Fruit fly (Drosophila melanogaster): Measurements from ENCODE around the gene hng3.
A peak's percentile ranks its signal among the peaks of the same experiment; 100 is the strongest.

Gene hng3

DNA sequence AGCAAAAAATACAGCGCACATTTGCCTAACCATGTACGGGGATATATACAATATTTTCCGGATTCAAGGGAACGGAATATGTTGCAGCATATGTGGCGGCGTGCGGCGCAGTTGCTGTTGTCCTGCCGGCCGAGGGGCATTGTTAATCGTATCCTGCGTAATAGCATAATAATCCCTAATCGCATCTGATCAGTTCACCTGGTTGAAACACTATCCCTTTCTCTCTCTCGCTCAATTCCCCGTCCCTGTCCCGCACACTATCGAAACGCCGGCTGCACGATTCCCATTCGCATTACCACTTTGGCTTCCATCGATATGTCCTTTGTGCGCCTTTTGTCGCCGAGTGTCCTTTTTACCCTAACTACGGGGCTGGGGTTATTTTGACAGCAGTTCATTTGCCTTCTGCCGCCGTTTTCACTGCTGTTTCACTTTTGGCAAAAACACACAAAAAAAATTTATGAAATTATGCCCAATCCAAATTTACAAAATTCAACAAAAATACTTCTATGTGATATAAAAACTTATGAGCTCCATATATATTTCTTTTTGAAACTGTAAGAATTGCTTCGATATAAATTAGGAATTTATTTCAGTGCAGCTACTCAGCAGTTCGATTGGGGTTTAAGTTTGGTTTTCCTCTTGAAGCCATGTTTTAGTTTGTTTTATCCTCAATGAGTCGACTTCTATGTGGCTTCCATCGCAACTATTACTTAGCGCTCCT, 9.9 kb downstream of the hng3 start (continued):
- TF ChIP-seq dsx (GFP tag; optimal IDR thresholded peaks at IDR 0.05; ENCODE audit: poor library complexity, severe bottlenecking) (peak; percentile 5), CG34406 (GFP tag; optimal IDR thresholded peaks at IDR 0.05) (no peak), CG6163 (GFP tag; IDR thresholded peaks at IDR 0.05) (peak; percentile 52; the same call in 1 of the 3 replicates), CG32006 (GFP tag; optimal IDR thresholded peaks at IDR 0.05) (peak; percentile 16), CG1621 (tag; optimal IDR thresholded peaks at IDR 0.05) (no peak), fd59A (GFP tag; optimal IDR thresholded peaks at IDR 0.05) (no peak), Ets96B (tag; optimal IDR thresholded peaks at IDR 0.05) (peak; percentile 10), cyc (GFP tag; optimal IDR thresholded peaks at IDR 0.05) (peak; percentile 28), Sox14 (GFP tag; optimal IDR thresholded peaks at IDR 0.05) (no peak), CG11294 (GFP tag; IDR thresholded peaks at IDR 0.05) (no peak), Lpt (GFP tag; optimal IDR thresholded peaks at IDR 0.05) (no peak), Eip93F (GFP tag; optimal IDR thresholded peaks at IDR 0.05) (no peak), CG3919 (GFP tag; optimal IDR thresholded peaks at IDR 0.05) (peak; percentile 12), topi (GFP tag; optimal IDR thresholded peaks at IDR 0.05) (peak; percentile 48), eg (GFP tag; IDR thresholded peaks at IDR 0.05) (no peak), CG15336 (GFP tag; IDR thresholded peaks at IDR 0.05) (no peak), CG16779 (tag; optimal IDR thresholded peaks at IDR 0.05) (no peak), lz (GFP tag; optimal IDR thresholded peaks at IDR 0.05) (peak; percentile 37), Gug (GFP tag; IDR thresholded peaks at IDR 0.05) (no peak)

DNA sequence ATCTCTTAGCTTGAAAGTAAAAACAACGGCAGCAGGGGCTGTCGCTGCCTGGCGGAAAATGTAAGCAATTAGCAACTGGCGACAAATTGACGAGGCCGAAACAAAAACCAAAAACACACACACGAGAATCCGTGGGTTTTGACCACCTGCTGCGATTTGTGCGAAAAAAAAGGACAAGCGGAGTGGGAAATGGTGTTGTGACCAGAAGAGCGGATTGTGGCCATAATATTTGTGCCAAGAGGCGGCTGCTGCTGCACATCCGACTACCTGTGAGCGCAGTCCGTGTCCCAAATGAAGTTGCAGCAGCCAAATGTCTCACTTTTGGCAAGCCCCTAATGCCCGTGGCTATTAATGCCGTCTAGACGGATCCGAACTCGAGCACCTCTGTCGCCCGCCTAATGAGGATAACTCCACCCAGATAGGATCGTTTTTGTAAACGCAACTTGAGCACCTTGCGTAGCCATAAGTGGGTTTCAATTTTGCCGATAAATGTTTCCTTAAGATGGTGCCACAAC, 10.9 kb downstream of the hng3 start:
- TF ChIP-seq Ets21C (GFP tag; optimal IDR thresholded peaks at IDR 0.05) (no peak), CG6163 (GFP tag; IDR thresholded peaks at IDR 0.05) (no peak), CG31627 (GFP tag; optimal IDR thresholded peaks at IDR 0.05) (no peak), fd59A (GFP tag; optimal IDR thresholded peaks at IDR 0.05) (no peak), CG34406 (GFP tag; optimal IDR thresholded peaks at IDR 0.05) (no peak), Hr4 (GFP tag; optimal IDR thresholded peaks at IDR 0.05) (no peak), CG6276 (GFP tag; optimal IDR thresholded peaks at IDR 0.05) (no peak), CG10669 (GFP tag; optimal IDR thresholded peaks at IDR 0.05) (no peak), CG3032 (tag; optimal IDR thresholded peaks at IDR 0.05) (no peak), CG3919 (GFP tag; optimal IDR thresholded peaks at IDR 0.05) (no peak), Hr39 (GFP tag; optimal IDR thresholded peaks at IDR 0.05) (no peak), Sox15 (GFP tag; optimal IDR thresholded peaks at IDR 0.05) (no peak), Hr38 (GFP tag; optimal IDR thresholded peaks at IDR 0.05) (no peak), Blimp-1 (GFP tag; optimal IDR thresholded peaks at IDR 0.05) (no peak)

DNA sequence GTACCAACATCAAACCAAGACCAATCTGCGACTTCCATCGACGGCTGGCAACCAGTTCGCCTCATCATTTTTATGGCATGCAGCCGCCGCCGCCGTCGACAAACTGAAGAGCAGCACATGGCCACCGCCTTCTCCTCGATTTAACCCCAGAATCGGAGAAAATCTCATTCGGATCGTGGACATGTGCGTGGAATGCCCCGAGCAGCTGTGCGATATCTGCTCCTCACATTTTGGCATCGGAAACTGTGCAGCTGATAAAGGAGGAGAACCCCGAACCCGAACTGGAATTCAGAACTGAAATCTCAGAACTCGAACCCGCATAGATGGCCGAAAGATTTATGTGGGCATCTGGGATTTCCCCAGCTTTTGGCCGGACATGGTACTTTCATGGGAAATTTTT, 12.1 kb downstream of the hng3 start:
- TF ChIP-seq vri (GFP tag; optimal IDR thresholded peaks at IDR 0.05) (no peak), CG32006 (GFP tag; optimal IDR thresholded peaks at IDR 0.05) (no peak), svp (GFP tag) (peak; percentile 73), spab (GFP tag; optimal IDR thresholded peaks at IDR 0.05) (no peak), CG8632 (GFP tag; optimal IDR thresholded peaks at IDR 0.05) (no peak), lz (GFP tag; optimal IDR thresholded peaks at IDR 0.05) (no peak), CG15336 (GFP tag; IDR thresholded peaks at IDR 0.05) (no peak)

DNA sequence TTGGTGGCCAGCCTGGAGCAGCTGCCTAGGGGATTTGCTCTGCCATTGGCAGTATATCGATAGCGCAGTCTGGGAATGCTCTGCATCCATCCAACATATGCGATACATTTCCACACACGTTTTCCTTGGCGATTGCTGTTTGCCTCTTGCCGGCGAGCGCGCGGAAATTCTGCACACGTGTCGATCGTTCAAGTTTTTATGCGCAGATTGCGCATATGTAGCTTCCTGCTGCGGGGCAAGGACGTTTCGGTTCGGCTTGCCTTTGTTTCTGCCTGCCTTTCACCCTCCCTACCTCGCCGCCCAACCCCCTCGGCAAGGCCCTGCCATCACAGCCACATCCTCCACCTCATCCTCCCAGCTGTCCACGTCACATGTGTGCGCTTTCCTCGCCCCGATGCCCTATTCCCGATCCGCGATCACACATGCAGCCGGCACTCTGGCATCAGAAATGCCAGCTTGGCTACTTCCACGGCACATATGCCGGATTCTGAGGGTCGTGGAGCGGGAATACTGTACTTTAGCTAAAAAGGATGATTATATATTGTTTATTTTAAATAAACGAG, 12.8 kb downstream of the hng3 start:
- TF ChIP-seq Hr38 (GFP tag; optimal IDR thresholded peaks at IDR 0.05), result no peak
- TF ChIP-seq CG10669 (GFP tag; optimal IDR thresholded peaks at IDR 0.05), result no peak
- peak; percentile 2 for TF ChIP-seq dsx (GFP tag; optimal IDR thresholded peaks at IDR 0.05; ENCODE audit: poor library complexity, severe bottlenecking)
- TF ChIP-seq ss (GFP tag; optimal IDR thresholded peaks at IDR 0.05), result peak in 1 of 2 experiments; percentile 9
- TF ChIP-seq CG6854 (GFP tag; optimal IDR thresholded peaks at IDR 0.05), result no peak
- peak; percentile 60 for TF ChIP-seq net (GFP tag; optimal IDR thresholded peaks at IDR 0.05)
- peak; percentile 11 for TF ChIP-seq CG3919 (GFP tag; optimal IDR thresholded peaks at IDR 0.05)
- no peak for TF ChIP-seq fd85E (GFP tag; optimal IDR thresholded peaks at IDR 0.05)
- no peak for TF ChIP-seq CG8119 (GFP tag; IDR thresholded peaks at IDR 0.05)
- TF ChIP-seq CG6276 (GFP tag; optimal IDR thresholded peaks at IDR 0.05), result no peak

Data from whole organism, prepupa.